Worm (Caenorhabditis elegans): ENCODE data around the gene gcy-13.
"Not testable (repeated sequence)": the region's sequence is repeated elsewhere in the genome, so short reads cannot be mapped to it uniquely, and the experiment has no call there.

The gcy-13 gene

ce11 chrV:12395699-12396098 is 26.4 kb upstream of the gcy-13 start, which contains the start of gene twk-14:
Gene twk-14, minus strand, starts transcription at chrV:12395706.
- TF ChIP-seq ztf-11 (tag; optimal IDR thresholded peaks at IDR 0.05) (no peak), ceh-82 (tag; optimal IDR thresholded peaks at IDR 0.05) (no peak)

DNA sequence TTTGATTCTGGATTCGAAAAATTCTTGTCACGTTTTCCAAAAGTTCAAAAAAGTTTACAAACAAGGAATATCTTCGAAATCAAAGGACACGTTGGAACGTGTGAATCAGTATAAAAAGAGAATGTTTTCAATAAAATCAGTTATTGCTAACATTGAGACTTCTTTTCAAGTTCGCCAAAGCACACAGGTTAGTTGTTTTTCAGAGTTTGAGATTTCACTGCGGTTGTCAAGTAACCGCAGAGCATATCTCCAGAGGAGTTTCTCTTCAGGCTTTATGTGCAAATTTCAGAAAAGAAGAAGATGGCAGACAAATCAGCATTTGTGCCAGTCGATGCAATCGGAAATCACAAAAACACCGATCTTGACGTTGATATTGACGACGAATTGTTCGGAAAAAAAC is 16.8 kb upstream of the gcy-13 start, which contains the start of gene K01D12.15:
Gene K01D12.15, plus strand, starts transcription at position 301 of the 400 bp plus-strand sequence.
- no peak for TF ChIP-seq fkh-10 (GFP tag; optimal IDR thresholded peaks at IDR 0.05)
- no peak for TF ChIP-seq aly-2 (tag; optimal IDR thresholded peaks at IDR 0.05)
- TF ChIP-seq egl-27 (tag; optimal IDR thresholded peaks at IDR 0.05): no peak
- TF ChIP-seq mml-1 (tag; optimal IDR thresholded peaks at IDR 0.05): no peak
- no peak for TF ChIP-seq pha-4 (tag; optimal IDR thresholded peaks at IDR 0.05)

DNA sequence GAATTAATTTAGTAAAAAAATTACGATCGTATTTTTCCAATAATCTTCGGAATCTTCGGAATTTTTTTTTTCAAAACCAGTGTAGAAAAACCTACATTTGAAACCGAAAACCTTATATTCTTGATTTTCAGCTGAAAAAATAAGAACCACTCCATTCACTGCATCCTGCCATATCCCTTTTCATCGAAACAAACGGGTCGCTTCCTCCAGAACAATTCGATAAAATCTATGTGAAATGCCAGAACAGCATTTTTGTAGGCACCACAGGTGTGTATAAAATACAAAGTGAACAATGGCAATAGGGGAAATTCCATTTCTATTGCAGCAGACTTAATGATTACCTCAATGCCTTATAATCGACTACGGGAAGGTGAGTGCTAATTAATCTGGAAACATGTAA is 7.9 kb upstream of the gcy-13 start, which contains the start of gene K01D12.1:
Gene K01D12.1, plus strand, starts transcription at position 301 of the 400 bp plus-strand sequence.
- no peak for TF ChIP-seq aly-2 (tag; optimal IDR thresholded peaks at IDR 0.05)
- no peak for TF ChIP-seq ceh-9 (tag; optimal IDR thresholded peaks at IDR 0.05)
- no peak for TF ChIP-seq nhr-28 (tag; optimal IDR thresholded peaks at IDR 0.05)
- TF ChIP-seq unc-62 (GFP tag; optimal IDR thresholded peaks at IDR 0.05): no peak
- no peak for TF ChIP-seq nhr-11 (tag; optimal IDR thresholded peaks at IDR 0.05)
- no peak for TF ChIP-seq lsy-12 (tag; optimal IDR thresholded peaks at IDR 0.05)
- no peak for TF ChIP-seq egl-5 (tag; optimal IDR thresholded peaks at IDR 0.05)
- TF ChIP-seq R02D3.7 (tag; optimal IDR thresholded peaks at IDR 0.05): no peak
- no peak for TF ChIP-seq ceh-28 (tag; optimal IDR thresholded peaks at IDR 0.05)
- TF ChIP-seq egl-27 (tag; optimal IDR thresholded peaks at IDR 0.05): no peak
- TF ChIP-seq pqm-1 (tag; optimal IDR thresholded peaks at IDR 0.05): no peak

DNA sequence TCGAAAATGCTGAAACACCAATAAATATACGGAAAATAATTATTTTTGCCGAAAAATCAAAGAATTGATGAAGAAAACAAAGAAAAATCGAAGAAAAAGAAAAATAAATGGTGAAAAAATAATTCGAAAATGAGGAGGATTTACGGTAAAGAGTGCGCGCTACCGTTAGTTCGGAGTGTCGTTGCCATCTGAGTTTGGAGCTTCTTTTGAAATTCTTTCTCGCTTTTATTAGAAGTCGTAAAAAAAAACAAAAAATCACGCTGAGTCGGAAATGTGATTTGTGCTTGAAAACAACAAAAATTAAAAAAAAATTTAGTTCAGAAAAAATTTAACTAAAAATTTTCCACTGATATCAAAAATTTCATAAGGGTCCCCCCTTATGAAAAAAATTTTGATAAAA is 4.9 kb upstream of the gcy-13 start, which contains the start of gene F23H12.10:
Gene F23H12.10, minus strand, starts transcription at position 12 of the 400 bp plus-strand sequence.
- not testable (repeated sequence) for TF ChIP-seq ama-1 (optimal IDR thresholded peaks at IDR 0.05); jun-1 (tag; optimal IDR thresholded peaks at IDR 0.05); ceh-82 (tag; optimal IDR thresholded peaks at IDR 0.05)

DNA sequence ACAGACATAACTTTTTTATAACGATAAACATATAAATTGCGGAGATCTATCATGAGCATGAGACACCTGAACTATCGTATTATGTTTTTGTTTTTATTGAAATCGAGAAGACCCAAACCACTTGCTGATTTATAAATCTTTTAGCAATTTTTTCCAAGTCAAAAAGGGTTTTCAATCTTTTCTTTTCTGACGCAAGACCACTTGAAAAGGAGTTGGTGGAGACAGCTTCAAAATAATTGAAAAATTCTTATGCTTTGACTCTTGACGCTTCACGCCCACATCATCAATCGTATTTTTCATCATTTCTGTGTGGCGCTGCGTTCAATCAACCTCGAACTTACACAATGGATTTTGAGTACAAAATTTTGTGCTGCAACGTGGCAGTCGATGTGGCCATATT is 2.0 kb upstream of the gcy-13 start, which contains the start of gene F23H12.7:
Gene F23H12.7, plus strand, starts transcription at position 301 of the 400 bp plus-strand sequence.
- TF ChIP-seq egl-5 (tag; optimal IDR thresholded peaks at IDR 0.05) (no peak), zag-1 (tag; optimal IDR thresholded peaks at IDR 0.05) (no peak), skn-1 (tag; optimal IDR thresholded peaks at IDR 0.05) (no peak), nhr-11 (tag; optimal IDR thresholded peaks at IDR 0.05) (no peak), nhr-77 (tag; optimal IDR thresholded peaks at IDR 0.05) (no peak), elt-3 (tag; optimal IDR thresholded peaks at IDR 0.05) (no peak), eor-1 (tag; optimal IDR thresholded peaks at IDR 0.05) (no peak)

DNA sequence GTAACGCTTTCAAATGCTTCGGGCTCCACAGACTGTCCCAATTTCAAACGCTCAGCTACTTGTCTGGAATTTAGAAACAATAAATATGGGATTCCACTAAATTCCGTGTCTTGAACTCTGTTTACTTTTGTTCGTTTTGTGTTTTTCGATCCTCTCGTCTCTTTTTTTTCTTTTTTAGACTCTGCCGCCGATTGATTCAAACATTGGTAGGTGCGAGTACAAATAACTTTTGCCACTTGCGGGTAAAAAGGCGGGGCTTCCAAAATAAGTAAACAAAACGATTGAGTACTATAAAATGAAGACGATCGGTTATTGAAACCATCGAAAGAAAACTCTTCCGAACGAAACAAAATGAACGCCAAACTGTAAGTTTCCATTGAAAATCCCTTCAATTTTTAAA is 4.2 kb downstream of the gcy-13 start, which contains the start of gene fipr-2:
Gene fipr-2, plus strand, starts transcription at position 245 of the 400 bp plus-strand sequence.
- TF ChIP-seq ceh-28 (tag; optimal IDR thresholded peaks at IDR 0.05) (no peak), pha-4 (tag; optimal IDR thresholded peaks at IDR 0.05) (peak; percentile 81), nhr-237 (tag; optimal IDR thresholded peaks at IDR 0.05) (no peak), nhr-43 (tag; optimal IDR thresholded peaks at IDR 0.05; ENCODE audit: poor library complexity, severe bottlenecking) (no peak), fkh-2 (tag; optimal IDR thresholded peaks at IDR 0.05) (no peak), lsy-12 (tag; optimal IDR thresholded peaks at IDR 0.05) (no peak)

- TF ChIP-seq mdl-1 (tag; optimal IDR thresholded peaks at IDR 0.05): no peak
Measured at ce11 chrV:12361644-12362043, 7.7 kb downstream of the gcy-13 start, which contains the start of gene fipr-1. Gene fipr-1, minus strand, starts transcription at chrV:12361744.

ce11 chrV:12358347-12358746 is 11.0 kb downstream of the gcy-13 start, which contains the start of gene F23H12.5:
Gene F23H12.5, plus strand, starts transcription at chrV:12358647.
- no peak for TF ChIP-seq tbx-2 (tag; optimal IDR thresholded peaks at IDR 0.05)
- no peak for TF ChIP-seq fkh-2 (tag; optimal IDR thresholded peaks at IDR 0.05)
- no peak for TF ChIP-seq R02D3.7 (tag; optimal IDR thresholded peaks at IDR 0.05)
- no peak for TF ChIP-seq ceh-9 (tag; optimal IDR thresholded peaks at IDR 0.05)
- TF ChIP-seq egl-5 (tag; optimal IDR thresholded peaks at IDR 0.05): no peak
- TF ChIP-seq nhr-28 (tag; optimal IDR thresholded peaks at IDR 0.05): no peak
- TF ChIP-seq pha-4 (tag; optimal IDR thresholded peaks at IDR 0.05): no peak
- TF ChIP-seq zag-1 (tag; optimal IDR thresholded peaks at IDR 0.05): no peak
- no peak for TF ChIP-seq lsy-12 (tag; optimal IDR thresholded peaks at IDR 0.05)
- TF ChIP-seq daf-12 (tag; optimal IDR thresholded peaks at IDR 0.05): no peak
- TF ChIP-seq nhr-23 (tag; optimal IDR thresholded peaks at IDR 0.05): no peak
- TF ChIP-seq unc-39 (tag; optimal IDR thresholded peaks at IDR 0.05): no peak
- no peak for TF ChIP-seq ceh-28 (tag; optimal IDR thresholded peaks at IDR 0.05)
